Worm (Caenorhabditis elegans): ENCODE results near the gene F54F7.10.

DNA sequence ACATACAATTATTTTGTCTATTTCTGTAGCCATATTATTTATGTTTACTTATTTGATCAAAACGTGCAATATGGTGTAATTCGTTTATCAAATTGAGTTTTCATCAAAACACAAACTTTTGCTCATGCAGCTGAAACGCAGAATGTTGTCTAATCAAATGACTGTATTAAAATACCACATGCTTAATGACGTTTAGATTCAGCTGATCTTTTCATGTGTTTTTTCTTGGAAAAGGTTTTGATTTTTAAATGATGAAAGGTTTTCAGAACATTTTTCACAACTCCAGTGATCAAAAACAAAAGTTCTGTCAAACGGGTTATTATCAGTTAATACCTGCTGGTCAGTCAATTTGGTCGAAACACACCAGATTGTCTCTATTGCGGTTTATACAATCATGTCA is 11.9 kb downstream of the F54F7.10 start, which contains the start of gene Y62H9A.1:
- TF ChIP-seq ama-1 (optimal IDR thresholded peaks at IDR 0.05) (no peak), ceh-13 (GFP tag; optimal IDR thresholded peaks at IDR 0.05) (no peak), aly-1 (tag; optimal IDR thresholded peaks at IDR 0.05) (no peak), ets-7 (tag; optimal IDR thresholded peaks at IDR 0.05) (no peak), tbx-11 (GFP tag; IDR thresholded peaks at IDR 0.05) (no peak), tbx-37 (GFP tag; conservative IDR thresholded peaks at IDR 0.05) (no peak), sea-1 (GFP tag; conservative IDR thresholded peaks at IDR 0.05) (no peak), hmg-4 (GFP tag; optimal IDR thresholded peaks at IDR 0.05) (no peak), hnd-1 (tag; optimal IDR thresholded peaks at IDR 0.05) (no peak), F13C5.2 (tag; optimal IDR thresholded peaks at IDR 0.05) (no peak), ceh-36 (tag; optimal IDR thresholded peaks at IDR 0.05) (no peak)

Measured in whole organism, early embryonic.